Fruit fly (Drosophila melanogaster) whole organism, embryonic: ENCODE measurements around the gene CG16826.

Source experiments
- Bgb ChIP-seq: fragments of 200-800 bp; sonication (Bioruptor generic); IDR thresholded peaks from 2 replicates; pipeline ENCODE4 v1.3.6; 2022; ENCODE audit warnings: missing biosample characterization, missing genetic modification characterization; ENCODE audit not compliant: partially characterized antibody
- CG10267 ChIP-seq: fragments of 200-800 bp; sonication (Bioruptor generic); optimal IDR thresholded peaks from 2 replicates; lab custom pipeline; 2018; ENCODE audit warnings: missing biosample characterization, mild to moderate bottlenecking, missing genetic modification characterization, moderate library complexity
- CG10274 ChIP-seq: fragments of 200-800 bp; sonication (Bioruptor generic); optimal IDR thresholded peaks from 3 replicates; lab custom pipeline; 2017; ENCODE audit warnings: missing biosample characterization, mild to moderate bottlenecking, missing genetic modification characterization
- CG10321 ChIP-seq: fragments of 200-800 bp; sonication (Bioruptor generic); IDR thresholded peaks from 2 replicates; pipeline ENCODE4 v1.3.6; 2022; ENCODE audit warnings: missing biosample characterization, missing genetic modification characterization
- CG11504 ChIP-seq: fragments of 200-800 bp; sonication (Bioruptor generic); optimal IDR thresholded peaks from 3 replicates; lab custom pipeline; 2019; ENCODE audit warnings: missing biosample characterization, mild to moderate bottlenecking, missing genetic modification characterization, moderate library complexity
- CG1233 ChIP-seq: fragments of 200-800 bp; sonication (Bioruptor generic); optimal IDR thresholded peaks from 4 replicates; lab custom pipeline; 2018; ENCODE audit warnings: missing biosample characterization, mild to moderate bottlenecking, missing genetic modification characterization
- CG14441 ChIP-seq: fragments of 200-800 bp; sonication (Bioruptor generic); IDR thresholded peaks from 2 replicates; pipeline ENCODE4 v1.3.6; 2022; ENCODE audit warnings: missing biosample characterization, missing genetic modification characterization
- CG15601 ChIP-seq: fragments of 200-800 bp; sonication (Bioruptor generic); optimal IDR thresholded peaks from 3 replicates; lab custom pipeline; 2019; ENCODE audit warnings: missing biosample characterization, mild to moderate bottlenecking, missing genetic modification characterization, moderate library complexity
- CG1602 ChIP-seq: fragments of 200-800 bp; sonication (Bioruptor generic); optimal IDR thresholded peaks from 3 replicates; lab custom pipeline; 2016; ENCODE audit warnings: missing biosample characterization, missing genetic modification characterization
- CG1603 ChIP-seq: fragments of 200-800 bp; sonication (Bioruptor generic); optimal IDR thresholded peaks from 2 replicates; lab custom pipeline; 2019; ENCODE audit warnings: missing biosample characterization, mild to moderate bottlenecking, missing genetic modification characterization, moderate library complexity
- CG16813 ChIP-seq: fragments of 200-800 bp; sonication (Bioruptor generic); IDR thresholded peaks from 3 replicates; pipeline ENCODE4 v1.3.6; 2022; ENCODE audit warnings: missing biosample characterization, missing genetic modification characterization; ENCODE audit not compliant: partially characterized antibody
- CG2116 ChIP-seq: fragments of 200-800 bp; sonication (Bioruptor generic); optimal IDR thresholded peaks from 3 replicates; lab custom pipeline; 2018; ENCODE audit warnings: missing biosample characterization, mild to moderate bottlenecking, missing genetic modification characterization
- CG31224 ChIP-seq: fragments of 200-800 bp; sonication (Bioruptor generic); IDR thresholded peaks from 2 replicates; pipeline ENCODE4 v1.3.6; 2022; ENCODE audit warnings: missing biosample characterization, missing genetic modification characterization
- CG4282 ChIP-seq: fragments of 200-800 bp; sonication (Bioruptor generic); optimal IDR thresholded peaks from 2 replicates; lab custom pipeline; 2016; ENCODE audit warnings: missing biosample characterization, missing genetic modification characterization
- CG4820 ChIP-seq: fragments of 200-800 bp; sonication (Bioruptor generic); optimal IDR thresholded peaks from 3 replicates; lab custom pipeline; 2016; ENCODE audit warnings: missing biosample characterization, missing genetic modification characterization
- CG6654 ChIP-seq: fragments of 200-800 bp; sonication (Bioruptor generic); optimal IDR thresholded peaks from 2 replicates; lab custom pipeline; 2017; ENCODE audit warnings: missing biosample characterization, mild to moderate bottlenecking, missing genetic modification characterization
- CG7963 ChIP-seq: fragments of 200-800 bp; sonication (Bioruptor generic); IDR thresholded peaks from 3 replicates; pipeline ENCODE4 v1.3.6; 2022; ENCODE audit warnings: missing biosample characterization, missing genetic modification characterization; ENCODE audit not compliant: partially characterized antibody
- CG8388 ChIP-seq: fragments of 200-800 bp; sonication (Bioruptor generic); optimal IDR thresholded peaks from 2 replicates; lab custom pipeline; 2019; ENCODE audit warnings: missing biosample characterization, mild to moderate bottlenecking, missing genetic modification characterization, moderate library complexity
- CG9817 ChIP-seq: fragments of 200-800 bp; sonication (Bioruptor generic); optimal IDR thresholded peaks from 2 replicates; lab custom pipeline; 2018; ENCODE audit warnings: missing biosample characterization, mild to moderate bottlenecking, missing genetic modification characterization, moderate library complexity
- Dek ChIP-seq: fragments of 200-800 bp; sonication (Bioruptor generic); optimal IDR thresholded peaks from 3 replicates; lab custom pipeline; 2019; ENCODE audit warnings: missing biosample characterization, mild to moderate bottlenecking, missing genetic modification characterization, moderate library complexity
- Ets97D ChIP-seq: fragments of 200-800 bp; sonication (Bioruptor generic); optimal IDR thresholded peaks from 3 replicates; lab custom pipeline; 2016; ENCODE audit warnings: missing biosample characterization, missing genetic modification characterization
- Fer2 ChIP-seq: fragments of 200-800 bp; sonication (Bioruptor generic); optimal IDR thresholded peaks from 2 replicates; lab custom pipeline; 2018; ENCODE audit warnings: missing biosample characterization, mild to moderate bottlenecking, missing genetic modification characterization, moderate library complexity
- Mes4 ChIP-seq: fragments of 200-800 bp; sonication (Bioruptor generic); optimal IDR thresholded peaks from 2 replicates; lab custom pipeline; 2016; ENCODE audit warnings: missing biosample characterization, missing genetic modification characterization
- Nf-YB ChIP-seq: fragments of 200-800 bp; sonication (Bioruptor generic); optimal IDR thresholded peaks from 3 replicates; lab custom pipeline; 2019; ENCODE audit warnings: missing biosample characterization, mild to moderate bottlenecking, missing genetic modification characterization, moderate library complexity
- Nf-YC ChIP-seq: fragments of 200-800 bp; optimal IDR thresholded peaks from 3 replicates; lab custom pipeline; 2019; ENCODE audit warnings: missing biosample characterization, mild to moderate bottlenecking, missing genetic modification characterization, moderate library complexity
- Six4 ChIP-seq: fragments of 200-800 bp; sonication (Bioruptor generic); optimal IDR thresholded peaks from 2 replicates; lab custom pipeline; 2016; ENCODE audit warnings: missing biosample characterization, missing genetic modification characterization
- Sox100B ChIP-seq: fragments of 200-800 bp; sonication (Bioruptor generic); optimal IDR thresholded peaks from 3 replicates; lab custom pipeline; 2018; ENCODE audit warnings: missing biosample characterization, mild to moderate bottlenecking, missing genetic modification characterization
- bigmax ChIP-seq: fragments of 200-800 bp; sonication (Bioruptor generic); optimal IDR thresholded peaks from 2 replicates; lab custom pipeline; 2018; ENCODE audit warnings: missing biosample characterization, mild to moderate bottlenecking, missing genetic modification characterization
- btn ChIP-seq: fragments of 200-800 bp; sonication (Bioruptor generic); optimal IDR thresholded peaks from 2 replicates; lab custom pipeline; 2016; ENCODE audit warnings: missing biosample characterization, missing genetic modification characterization
- chif ChIP-seq, 2 experiments: fragments of 200-800 bp; sonication (Bioruptor generic); optimal IDR thresholded peaks; 3 replicates each; lab custom pipeline; 2016; ENCODE audit warnings: missing biosample characterization in 2 of 2, missing genetic modification characterization in 2 of 2
- da ChIP-seq: fragments of 200-800 bp; sonication (Bioruptor generic); optimal IDR thresholded peaks from 2 replicates; lab custom pipeline; 2016; ENCODE audit warnings: missing biosample characterization, missing genetic modification characterization
- dati ChIP-seq: fragments of 200-800 bp; sonication (Bioruptor generic); IDR thresholded peaks from 2 replicates; pipeline ENCODE4 v1.3.6; 2022; ENCODE audit warnings: missing biosample characterization, missing genetic modification characterization
- dmrt11E ChIP-seq: fragments of 200-800 bp; sonication (Bioruptor generic); optimal IDR thresholded peaks from 3 replicates; lab custom pipeline; 2018; ENCODE audit warnings: missing biosample characterization, mild to moderate bottlenecking, missing genetic modification characterization, moderate library complexity
- gcm2 ChIP-seq: fragments of 200-800 bp; sonication (Bioruptor generic); optimal IDR thresholded peaks from 2 replicates; lab custom pipeline; 2016; ENCODE audit warnings: missing biosample characterization, missing genetic modification characterization
- gsb ChIP-seq: fragments of 200-800 bp; sonication (Bioruptor generic); IDR thresholded peaks from 2 replicates; pipeline ENCODE4 v1.3.6; 2022; ENCODE audit warnings: missing biosample characterization, missing genetic modification characterization
- ham ChIP-seq: fragments of 200-800 bp; sonication (Bioruptor generic); IDR thresholded peaks from 2 replicates; pipeline ENCODE4 v1.3.6; 2022; ENCODE audit warnings: missing biosample characterization, missing genetic modification characterization
- hkb ChIP-seq, 2 experiments: fragments of 200-800 bp in 1 of 2; fragments of >200 bp in 1 of 2; sonication (Bioruptor generic) in 1 of 2; IDR thresholded peaks in 1 of 2; optimal IDR thresholded peaks in 1 of 2; 2 replicates each; pipeline versions ENCODE4 v1.3.6 to Lab custom; 2017 to 2022; ENCODE audit warnings: missing biosample characterization in 1 of 2, missing genetic modification characterization in 1 of 2
- hth ChIP-seq: fragments of >200 bp; optimal IDR thresholded peaks from 2 replicates; lab custom pipeline; 2017; ENCODE audit warnings: inconsistent platforms
- kah ChIP-seq: fragments of 200-800 bp; sonication (Bioruptor generic); optimal IDR thresholded peaks from 2 replicates; lab custom pipeline; 2018; ENCODE audit warnings: missing biosample characterization, mild to moderate bottlenecking, missing genetic modification characterization
- luna ChIP-seq: fragments of 200-800 bp; sonication (Bioruptor generic); optimal IDR thresholded peaks from 2 replicates; lab custom pipeline; 2016; ENCODE audit warnings: missing biosample characterization, missing genetic modification characterization
- oc ChIP-seq: fragments of 200-800 bp; sonication (Bioruptor generic); optimal IDR thresholded peaks from 2 replicates; lab custom pipeline; 2018; ENCODE audit warnings: missing biosample characterization, mild to moderate bottlenecking, missing genetic modification characterization, moderate library complexity
- otp ChIP-seq: fragments of 200-800 bp; sonication (Bioruptor generic); IDR thresholded peaks from 3 replicates; pipeline ENCODE4, ENCODE4 v1.3.6; 2022; ENCODE audit warnings: missing biosample characterization, missing genetic modification characterization
- pnt ChIP-seq: fragments of 200-800 bp; sonication (Bioruptor generic); optimal IDR thresholded peaks from 3 replicates; lab custom pipeline; 2016; ENCODE audit warnings: missing biosample characterization, missing genetic modification characterization
- schlank ChIP-seq: fragments of 200-800 bp; sonication (Bioruptor generic); optimal IDR thresholded peaks from 2 replicates; lab custom pipeline; 2018; ENCODE audit warnings: missing biosample characterization, mild to moderate bottlenecking, missing genetic modification characterization
- slp2 ChIP-seq: fragments of 200-800 bp; sonication (Bioruptor generic); optimal IDR thresholded peaks from 2 replicates; lab custom pipeline; 2016; ENCODE audit warnings: missing biosample characterization, missing genetic modification characterization
- sna ChIP-seq: fragments of 200-800 bp; sonication (Bioruptor generic); IDR thresholded peaks from 2 replicates; pipeline ENCODE4 v1.3.6; 2022; ENCODE audit warnings: missing biosample characterization, missing genetic modification characterization; ENCODE audit not compliant: partially characterized antibody
- sr ChIP-seq: fragments of 200-800 bp; sonication (Bioruptor generic); IDR thresholded peaks from 3 replicates; pipeline ENCODE4 v1.3.6; 2022; ENCODE audit warnings: missing biosample characterization, missing genetic modification characterization
- unpg ChIP-seq: fragments of 200-800 bp; sonication (Bioruptor generic); optimal IDR thresholded peaks from 3 replicates; lab custom pipeline; 2018; ENCODE audit warnings: missing biosample characterization, mild to moderate bottlenecking, missing genetic modification characterization, moderate library complexity
- usp ChIP-seq: fragments of >200 bp; optimal IDR thresholded peaks from 2 replicates; lab custom pipeline; 2017; ENCODE audit warnings: missing biosample characterization, missing genetic modification characterization
- zf30C ChIP-seq: fragments of 200-800 bp; sonication (Bioruptor generic); optimal IDR thresholded peaks from 3 replicates; lab custom pipeline; 2018; ENCODE audit warnings: missing biosample characterization, mild to moderate bottlenecking, missing genetic modification characterization

CG16826 gene

dm6 chr2L:13387255-13387654 lies 39.7 kb downstream of the CG16826 start, which contains the start of the genes Ing5 and CG7099 (continued):
- TF ChIP-seq luna (GFP tag; lab: Kevin White, UChicago) (peak; percentile 54), oc (tag; lab: Kevin White, UChicago) (peak; percentile 94), dati (GFP tag; lab: Robert Waterston, UW) (peak; percentile 88), Ets97D (peak; percentile 86), btn (GFP tag; lab: Kevin White, UChicago) (peak; percentile 61), sna (GFP tag; lab: Robert Waterston, UW) (peak; percentile 67), zf30C (no peak), ham (GFP tag; lab: Robert Waterston, UW) (peak; percentile 77; the same call in 1 of the 2 replicates), CG2116 (peak; percentile 89), Fer2 (peak; percentile 95), CG9817 (peak; percentile 97), CG10274 (peak; percentile 74), Sox100B (GFP tag; lab: Kevin White, UChicago) (peak; percentile 92), gsb (GFP tag; lab: Robert Waterston, UW) (peak; percentile 89), gcm2 (GFP tag; lab: Kevin White, UChicago) (peak; percentile 91), Mes4 (GFP tag; lab: Kevin White, UChicago) (peak; percentile 75), slp2 (peak; percentile 86), Six4 (GFP tag; lab: Kevin White, UChicago) (peak; percentile 93), usp (GFP tag; lab: Kevin White, UChicago) (no peak), Nf-YB (GFP tag; lab: Kevin White, UChicago) (peak; percentile 83), Nf-YC (tag; lab: Kevin White, UChicago) (peak; percentile 89), schlank (tag; lab: Kevin White, UChicago) (peak; percentile 80), dmrt11E (tag; lab: Kevin White, UChicago) (peak; percentile 96), da (peak; percentile 83), CG8388 (GFP tag; lab: Kevin White, UChicago) (peak; percentile 94), hth (no peak), CG1602 (GFP tag; lab: Kevin White, UChicago) (peak; percentile 98), CG4820 (peak; percentile 94), CG7963 (GFP tag; lab: Robert Waterston, UW) (peak; percentile 45; the same call in 2 of the 3 replicates), CG1233 (peak; percentile 94), CG11504 (tag; lab: Kevin White, UChicago) (peak; percentile 94), kah (GFP tag; lab: Kevin White, UChicago) (peak; percentile 85), CG4282 (peak; percentile 91), Bgb (GFP tag; lab: Robert Waterston, UW) (peak; percentile 75), CG31224 (peak; percentile 93), CG10321 (peak; percentile 73), CG1603 (tag; lab: Kevin White, UChicago) (peak; percentile 65), chif (GFP tag; optimal IDR thresholded peaks at IDR 0.05; lab: Kevin White, UChicago) (peak; percentile 86 to 93), CG14441 (GFP tag; lab: Robert Waterston, UW) (peak; percentile 98), CG10267 (peak; percentile 91), otp (GFP tag; lab: Robert Waterston, UW) (peak; percentile 97), hkb (optimal IDR thresholded peaks at IDR 0.05; lab: Kevin White, UChicago) (no peak), hkb (GFP tag; IDR thresholded peaks at IDR 0.05; lab: Robert Waterston, UW) (peak; percentile 95), CG16813 (GFP tag; lab: Robert Waterston, UW) (peak; percentile 62), CG15601 (tag; lab: Kevin White, UChicago) (peak; percentile 94), CG6654 (GFP tag; lab: Kevin White, UChicago) (peak; percentile 80), sr (GFP tag; lab: Robert Waterston, UW) (peak; percentile 76; the same call in 2 of the 3 replicates), Dek (tag; lab: Kevin White, UChicago) (peak; percentile 94), pnt (GFP tag; lab: Kevin White, UChicago) (peak; percentile 89), unpg (peak; percentile 97), bigmax (GFP tag; lab: Kevin White, UChicago) (peak; percentile 75)
